Fruit fly (Drosophila melanogaster): Measurements from ENCODE around the gene Or85f.

The Or85f gene

dm6 chr3R:9370413-9370812, 27.6 kb upstream of the Or85f start:
- TF ChIP-seq fu2 (GFP tag; optimal IDR thresholded peaks at IDR 0.05), result peak; percentile 19
- TF ChIP-seq CG6765 (GFP tag; optimal IDR thresholded peaks at IDR 0.05), result peak; percentile 25
- peak; percentile 32 for TF ChIP-seq CG1233 (GFP tag; optimal IDR thresholded peaks at IDR 0.05)
- TF ChIP-seq CG1647 (GFP tag; optimal IDR thresholded peaks at IDR 0.05), result peak; percentile 31
- peak; percentile 44 for TF ChIP-seq phol (tag; optimal IDR thresholded peaks at IDR 0.05)
- no peak for TF ChIP-seq sima (GFP tag; optimal IDR thresholded peaks at IDR 0.05)
- no peak for TF ChIP-seq pan (optimal IDR thresholded peaks at IDR 0.05)
- TF ChIP-seq pan (GFP tag; optimal IDR thresholded peaks at IDR 0.05 in 1 of 2, IDR thresholded peaks at IDR 0.05 in 1 of 2), result peak in 1 of 2 experiments; percentile 76
- peak; percentile 67 for TF ChIP-seq lilli (GFP tag; optimal IDR thresholded peaks at IDR 0.05)
- TF ChIP-seq sisA (GFP tag; IDR thresholded peaks at IDR 0.05), result peak; percentile 50
- TF ChIP-seq Aef1 (GFP tag; IDR thresholded peaks at IDR 0.05), result peak; percentile 59; the same call in 2 of the 3 replicates
- TF ChIP-seq Bdp1 (GFP tag; optimal IDR thresholded peaks at IDR 0.05), result no peak
- no peak for TF ChIP-seq CG1602 (GFP tag; optimal IDR thresholded peaks at IDR 0.05)
- no peak for TF ChIP-seq Neu2 (GFP tag; optimal IDR thresholded peaks at IDR 0.05; ENCODE audit: borderline replicate concordance)
- no peak for TF ChIP-seq dan (GFP tag; IDR thresholded peaks at IDR 0.05)
- TF ChIP-seq Sry-δ (GFP tag; optimal IDR thresholded peaks at IDR 0.05), result no peak
- peak; percentile 11 for TF ChIP-seq Max (GFP tag; optimal IDR thresholded peaks at IDR 0.05)
- no peak for TF ChIP-seq CG7928 (GFP tag; optimal IDR thresholded peaks at IDR 0.05)
- TF ChIP-seq CG31388 (GFP tag; optimal IDR thresholded peaks at IDR 0.05), result no peak
- no peak for TF ChIP-seq CG16779 (GFP tag; IDR thresholded peaks at IDR 0.05)
- peak; percentile 67 for TF ChIP-seq CG8924 (tag; optimal IDR thresholded peaks at IDR 0.05)
- TF ChIP-seq CG32532 (GFP tag; IDR thresholded peaks at IDR 0.05), result peak; percentile 73
- 0 out of 2 replicates have a peak, but pooled peaks have one; percentile 17 for TF ChIP-seq ttk (GFP tag; IDR thresholded peaks at IDR 0.05)
- TF ChIP-seq CG17802 (tag; optimal IDR thresholded peaks at IDR 0.05), result no peak
- TF ChIP-seq CG2712 (tag; optimal IDR thresholded peaks at IDR 0.05), result peak; percentile 45
- TF ChIP-seq CG7839 (tag; optimal IDR thresholded peaks at IDR 0.05), result peak; percentile 60
- no peak for TF ChIP-seq wor (GFP tag; IDR thresholded peaks at IDR 0.05)
- TF ChIP-seq ranshi (GFP tag; IDR thresholded peaks at IDR 0.05), result peak; percentile 51; the same call in 1 of the 2 replicates
- TF ChIP-seq HHEX (GFP tag; optimal IDR thresholded peaks at IDR 0.05), result peak; percentile 57
- peak; percentile 48 for TF ChIP-seq ERR (GFP tag; optimal IDR thresholded peaks at IDR 0.05)
- TF ChIP-seq ato (GFP tag; IDR thresholded peaks at IDR 0.05; ENCODE audit: partially characterized antibody), result no peak
- TF ChIP-seq Ptx1 (GFP tag; IDR thresholded peaks at IDR 0.05), result peak; percentile 69; the same call in 1 of the 2 replicates
- no peak for TF ChIP-seq CG34224 (GFP tag; IDR thresholded peaks at IDR 0.05; ENCODE audit: partially characterized antibody)
- TF ChIP-seq CG10543 (GFP tag; optimal IDR thresholded peaks at IDR 0.05), result peak; percentile 41
- no peak for TF ChIP-seq lola (GFP tag; optimal IDR thresholded peaks at IDR 0.05)
- peak; percentile 28 to 49 for TF ChIP-seq Pdp1 (GFP tag; optimal IDR thresholded peaks at IDR 0.05)
- TF ChIP-seq gro (GFP tag; optimal IDR thresholded peaks at IDR 0.05), result peak; percentile 51
- TF ChIP-seq Xbp1 (GFP tag; optimal IDR thresholded peaks at IDR 0.05), result peak; percentile 62
- TF ChIP-seq gem (tag; optimal IDR thresholded peaks at IDR 0.05), result peak; percentile 75
- TF ChIP-seq dm (GFP tag; optimal IDR thresholded peaks at IDR 0.05), result no peak
- peak; percentile 76 for TF ChIP-seq Meics (GFP tag; optimal IDR thresholded peaks at IDR 0.05)
- peak; percentile 12 for TF ChIP-seq CG4424 (GFP tag; optimal IDR thresholded peaks at IDR 0.05)
- TF ChIP-seq CG3163 (GFP tag; optimal IDR thresholded peaks at IDR 0.05), result peak; percentile 8
- peak; percentile 37; the same call in 1 of the 2 replicates for TF ChIP-seq CG4404 (GFP tag; IDR thresholded peaks at IDR 0.05)
- TF ChIP-seq CG7357 (GFP tag; IDR thresholded peaks at IDR 0.05), result peak; percentile 52; the same call in 1 of the 3 replicates
- TF ChIP-seq CG6854 (GFP tag; optimal IDR thresholded peaks at IDR 0.05), result peak; percentile 22
- no peak for TF ChIP-seq h (optimal IDR thresholded peaks at IDR 0.05)
- TF ChIP-seq D (optimal IDR thresholded peaks at IDR 0.05), result no peak
- no peak for TF ChIP-seq D (GFP tag; optimal IDR thresholded peaks at IDR 0.05)
- peak; percentile 29; the same call in 1 of the 2 replicates for TF ChIP-seq CG11696 (GFP tag; IDR thresholded peaks at IDR 0.05)
- peak; percentile 59 for TF ChIP-seq CG18599 (GFP tag; optimal IDR thresholded peaks at IDR 0.05)
